Worm (Caenorhabditis elegans): ENCODE results near the gene K04H4.5.

ce11 chrIII:9340025-9340424, 19.1 kb upstream of the K04H4.5 start:
- no peak for TF ChIP-seq eyg-1 (tag; optimal IDR thresholded peaks at IDR 0.05)
- no peak for TF ChIP-seq mec-3 (tag; optimal IDR thresholded peaks at IDR 0.05; ENCODE audit: borderline replicate concordance)
- no peak for TF ChIP-seq ama-1 (optimal IDR thresholded peaks at IDR 0.05)
- TF ChIP-seq ceh-2 (tag; optimal IDR thresholded peaks at IDR 0.05) = no peak
- TF ChIP-seq syd-9 (tag; optimal IDR thresholded peaks at IDR 0.05) = no peak
- no peak for TF ChIP-seq ets-4 (tag; optimal IDR thresholded peaks at IDR 0.05)
- no peak for TF ChIP-seq pag-3 (tag; optimal IDR thresholded peaks at IDR 0.05; ENCODE audit: borderline replicate concordance)
- no peak for TF ChIP-seq fax-1 (tag; optimal IDR thresholded peaks at IDR 0.05)
- no peak for TF ChIP-seq F13H6.1 (tag; optimal IDR thresholded peaks at IDR 0.05)
- TF ChIP-seq tbx-7 (tag; optimal IDR thresholded peaks at IDR 0.05) = no peak
- TF ChIP-seq ceh-9 (tag; optimal IDR thresholded peaks at IDR 0.05) = no peak
- TF ChIP-seq dmd-4 (tag; optimal IDR thresholded peaks at IDR 0.05; ENCODE audit: borderline replicate concordance) = no peak
- no peak for TF ChIP-seq odd-2 (tag; optimal IDR thresholded peaks at IDR 0.05)
- TF ChIP-seq sox-2 (GFP tag; IDR thresholded peaks at IDR 0.05) = no peak
